Worm (Caenorhabditis elegans): ENCODE measurements around the gene C23G10.10.

C23G10.10 gene

ce11 chrIII:6163381-6163780 lies 50.4 kb downstream of the C23G10.10 start (continued):
- TF ChIP-seq ccch-3 (GFP tag; optimal IDR thresholded peaks at IDR 0.05) (no peak), madf-10 (tag; optimal IDR thresholded peaks at IDR 0.05) (no peak), tlf-1 (GFP tag; optimal IDR thresholded peaks at IDR 0.05) (no peak)
